Worm (Caenorhabditis elegans) whole organism, young adult: ENCODE data around the gene Y38C1AA.7.
A peak's percentile ranks its signal among the peaks of the same experiment; 100 is the strongest.

ENCODE experiments used
- B0336.3 ChIP-seq: fragments of 200-800 bp; sonication (Bioruptor generic); IDR thresholded peaks from 2 replicates; pipeline ENCODE4 v1.3.6; 2022; ENCODE audit warnings: missing genetic modification characterization, missing compliant biosample characterization
- D2030.7 ChIP-seq: fragments of 200-800 bp; sonication (Bioruptor generic); IDR thresholded peaks from 2 replicates; pipeline ENCODE4 v1.3.6; 2022; ENCODE audit warnings: missing genetic modification reagents, missing genetic modification characterization, missing compliant biosample characterization
- F22D6.2 ChIP-seq: sonication (generic microtip); optimal IDR thresholded peaks from 2 replicates; lab custom pipeline; 2016; ENCODE audit warnings: mild to moderate bottlenecking, missing genetic modification characterization, missing compliant biosample characterization
- F55B11.4 ChIP-seq: sonication (generic microtip); optimal IDR thresholded peaks from 2 replicates; lab custom pipeline; 2016; ENCODE audit warnings: missing compliant biosample characterization, missing genetic modification characterization, borderline replicate concordance; ENCODE audit not compliant: insufficient read depth
- F57A8.1 ChIP-seq: fragments of 200-800 bp; sonication (Bioruptor generic); optimal IDR thresholded peaks from 2 replicates; lab custom pipeline; 2018; ENCODE audit warnings: mild to moderate bottlenecking, missing genetic modification characterization, moderate library complexity, missing compliant biosample characterization
- F57C9.4 ChIP-seq: sonication (generic microtip); optimal IDR thresholded peaks from 2 replicates; lab custom pipeline; 2017; ENCODE audit warnings: mild to moderate bottlenecking, missing genetic modification characterization, missing compliant biosample characterization
- K12H6.12 ChIP-seq: fragments of 200-800 bp; sonication (Bioruptor generic); optimal IDR thresholded peaks from 2 replicates; lab custom pipeline; 2018; ENCODE audit warnings: mild to moderate bottlenecking, missing genetic modification characterization, missing compliant biosample characterization
- T26A5.8 ChIP-seq: sonication (generic microtip); optimal IDR thresholded peaks from 2 replicates; lab custom pipeline; 2016; ENCODE audit warnings: missing genetic modification characterization, missing compliant biosample characterization
- Y53G8AR.9 ChIP-seq: fragments of 200-800 bp; sonication (Bioruptor generic); conservative IDR thresholded peaks from 2 replicates; pipeline ENCODE4 v1.3.6; 2022; ENCODE audit warnings: missing genetic modification reagents, missing genetic modification characterization, missing compliant biosample characterization
- Y95B8A.8 ChIP-seq: fragments of 200-800 bp; sonication (Bioruptor generic); IDR thresholded peaks from 2 replicates; pipeline ENCODE4 v1.3.6; 2022; ENCODE audit warnings: missing genetic modification reagents, missing genetic modification characterization, missing compliant biosample characterization
- attf-5 ChIP-seq: fragments of 200-800 bp; sonication (Bioruptor generic); optimal IDR thresholded peaks from 2 replicates; lab custom pipeline; 2018; ENCODE audit warnings: mild to moderate bottlenecking, missing genetic modification characterization, missing compliant biosample characterization
- cebp-1 ChIP-seq, 2 experiments: fragments of 200-800 bp in 1 of 2; sonication (Bioruptor generic) in 1 of 2; sonication (generic microtip) in 1 of 2; IDR thresholded peaks in 1 of 2; optimal IDR thresholded peaks in 1 of 2; 2 replicates each; pipeline versions ENCODE4 v1.3.6 to Lab custom; 2017 to 2022; ENCODE audit warnings: missing compliant biosample characterization in 2 of 2, missing genetic modification characterization in 2 of 2, mild to moderate bottlenecking in 1 of 2, missing genetic modification reagents in 1 of 2, moderate library complexity in 1 of 2
- ceh-27 ChIP-seq: fragments of 200-800 bp; sonication (Bioruptor generic); optimal IDR thresholded peaks from 2 replicates; lab custom pipeline; 2018; ENCODE audit warnings: mild to moderate bottlenecking, missing genetic modification characterization, moderate library complexity, missing compliant biosample characterization
- dox-1 ChIP-seq: fragments of 200-800 bp; sonication (Bioruptor generic); IDR thresholded peaks from 2 replicates; pipeline ENCODE4 v1.3.6; 2022; ENCODE audit warnings: missing genetic modification reagents, missing genetic modification characterization, missing compliant biosample characterization
- efl-1 ChIP-seq: fragments of 150-350 bp; optimal IDR thresholded peaks from 2 replicates; lab custom pipeline; 2014; ENCODE audit warnings: missing biosample characterization, missing genetic modification reagents, missing genetic modification characterization
- egrh-3 ChIP-seq: fragments of 200-800 bp; sonication (Bioruptor generic); IDR thresholded peaks from 2 replicates; pipeline ENCODE4 v1.3.6; 2022; ENCODE audit warnings: missing genetic modification reagents, missing genetic modification characterization, missing compliant biosample characterization
- hmg-1.2 ChIP-seq: fragments of 200-800 bp; sonication (Bioruptor generic); IDR thresholded peaks from 2 replicates; pipeline ENCODE4 v1.3.6; 2022; ENCODE audit warnings: missing genetic modification reagents, missing genetic modification characterization, missing compliant biosample characterization
- hsf-1 ChIP-seq: fragments of 200-800 bp; sonication (Bioruptor generic); IDR thresholded peaks from 2 replicates; pipeline ENCODE4 v1.3.6; 2022; ENCODE audit warnings: missing genetic modification reagents, missing genetic modification characterization, missing compliant biosample characterization
- let-607 ChIP-seq, 2 experiments: fragments of 200-800 bp in 1 of 2; sonication (Bioruptor generic) in 1 of 2; sonication (generic microtip) in 1 of 2; optimal IDR thresholded peaks; 2 replicates each; lab custom pipeline; 2016 to 2018; ENCODE audit warnings: mild to moderate bottlenecking in 2 of 2, missing compliant biosample characterization in 2 of 2, missing genetic modification characterization in 2 of 2, moderate library complexity in 2 of 2, missing genotype in 1 of 2
- lin-26 ChIP-seq: fragments of 200-800 bp; sonication (Bioruptor generic); IDR thresholded peaks from 2 replicates; pipeline ENCODE4 v1.3.6; 2022; ENCODE audit warnings: missing genetic modification reagents, missing genetic modification characterization, missing compliant biosample characterization
- lin-35 ChIP-seq, 3 experiments: fragments of 150-350 bp in 2 of 3; sonication (generic microtip) in 1 of 3; optimal IDR thresholded peaks; 2 replicates each; lab custom pipeline; 2014 to 2018; ENCODE audit warnings: missing biosample characterization in 3 of 3, missing genetic modification characterization in 3 of 3, missing genetic modification reagents in 3 of 3
- lin-54 ChIP-seq: fragments of 200-800 bp; sonication (Bioruptor generic); optimal IDR thresholded peaks from 2 replicates; lab custom pipeline; 2018; ENCODE audit warnings: mild to moderate bottlenecking, missing genetic modification characterization, missing compliant biosample characterization
- lsl-1 ChIP-seq: fragments of 200-800 bp; sonication (Bioruptor generic); optimal IDR thresholded peaks from 2 replicates; lab custom pipeline; 2018; ENCODE audit warnings: mild to moderate bottlenecking, missing genetic modification characterization, moderate library complexity, missing compliant biosample characterization
- lsy-27 ChIP-seq: sonication (generic microtip); optimal IDR thresholded peaks from 2 replicates; lab custom pipeline; 2017; ENCODE audit warnings: missing genetic modification characterization, mild to moderate bottlenecking, missing compliant biosample characterization, antibody characterized with exemption, missing genotype, borderline replicate concordance; ENCODE audit not compliant: insufficient read depth
- madf-6 ChIP-seq: fragments of 200-800 bp; sonication (Bioruptor generic); IDR thresholded peaks from 2 replicates; pipeline ENCODE4 v1.3.6; 2022; ENCODE audit warnings: missing genetic modification reagents, missing genetic modification characterization, missing compliant biosample characterization
- mcd-1 ChIP-seq: fragments of 200-800 bp; sonication (Bioruptor generic); IDR thresholded peaks from 2 replicates; pipeline ENCODE4 v1.3.6; 2022; ENCODE audit warnings: missing genetic modification reagents, missing genetic modification characterization, missing compliant biosample characterization
- mes-4 ChIP-seq: sonication (generic microtip); optimal IDR thresholded peaks from 2 replicates; lab custom pipeline; 2016; ENCODE audit warnings: missing genotype, missing genetic modification characterization, missing compliant biosample characterization
- nfya-1 ChIP-seq: sonication (generic microtip); optimal IDR thresholded peaks from 2 replicates; lab custom pipeline; 2017; ENCODE audit warnings: antibody characterized with exemption, missing compliant biosample characterization, missing genetic modification characterization, borderline replicate concordance; ENCODE audit not compliant: insufficient read depth
- nfya-2 ChIP-seq: fragments of 200-800 bp; sonication (Bioruptor generic); IDR thresholded peaks from 2 replicates; pipeline ENCODE4 v1.3.6; 2022; ENCODE audit warnings: missing genetic modification reagents, missing genetic modification characterization, missing compliant biosample characterization
- nhr-27 ChIP-seq: fragments of 200-800 bp; sonication (Bioruptor generic); optimal IDR thresholded peaks from 2 replicates; lab custom pipeline; 2018; ENCODE audit warnings: mild to moderate bottlenecking, missing genetic modification characterization, moderate library complexity, missing compliant biosample characterization
- nhr-80 ChIP-seq: sonication (generic microtip); optimal IDR thresholded peaks from 2 replicates; lab custom pipeline; 2016; ENCODE audit warnings: missing genetic modification characterization, missing compliant biosample characterization
- pbrm-1 ChIP-seq: fragments of 200-800 bp; sonication (Bioruptor generic); IDR thresholded peaks from 2 replicates; pipeline ENCODE4 v1.3.6; 2022; ENCODE audit warnings: missing genetic modification reagents, missing genetic modification characterization, missing compliant biosample characterization
- sdz-38 ChIP-seq: sonication (generic microtip); optimal IDR thresholded peaks from 2 replicates; lab custom pipeline; 2016; ENCODE audit warnings: missing genotype, missing genetic modification characterization, missing compliant biosample characterization
- sea-2 ChIP-seq: fragments of 200-800 bp; sonication (Bioruptor generic); IDR thresholded peaks from 2 replicates; pipeline ENCODE4 v1.3.6; 2022; ENCODE audit warnings: missing genetic modification characterization, missing compliant biosample characterization
- snpc-1.3 ChIP-seq: sonication (generic microtip); optimal IDR thresholded peaks from 2 replicates; lab custom pipeline; 2017; ENCODE audit warnings: missing genetic modification characterization, mild to moderate bottlenecking, missing compliant biosample characterization, antibody characterized with exemption, moderate library complexity, missing genotype, missing genetic modification reagents; ENCODE audit not compliant: insufficient read depth
- snpc-4 ChIP-seq, 5 experiments: fragments of 150-350 bp in 1 of 5; sonication (generic microtip) in 4 of 5; optimal IDR thresholded peaks; 2 replicates each; lab custom pipeline; 2014 to 2018; ENCODE audit warnings: missing genetic modification characterization in 5 of 5, missing biosample characterization in 3 of 5, antibody characterized with exemption in 2 of 5, mild to moderate bottlenecking in 2 of 5, missing compliant biosample characterization in 2 of 5, missing genotype in 2 of 5, moderate library complexity in 2 of 5, missing genetic modification reagents in 1 of 5
- somi-1 ChIP-seq: fragments of 200-800 bp; sonication (Bioruptor generic); optimal IDR thresholded peaks from 2 replicates; lab custom pipeline; 2018; ENCODE audit warnings: mild to moderate bottlenecking, missing genetic modification characterization, missing compliant biosample characterization
- tbp1 ChIP-seq: fragments of 200-800 bp; sonication (Bioruptor generic); optimal IDR thresholded peaks from 2 replicates; lab custom pipeline; 2018; ENCODE audit warnings: mild to moderate bottlenecking, missing genetic modification characterization, missing compliant biosample characterization
- tbx-9 ChIP-seq: sonication (generic microtip); optimal IDR thresholded peaks from 2 replicates; lab custom pipeline; 2016; ENCODE audit warnings: borderline replicate concordance, missing genetic modification characterization, inconsistent platforms, missing compliant biosample characterization
- unc-130 ChIP-seq: sonication (generic microtip); optimal IDR thresholded peaks from 2 replicates; lab custom pipeline; 2016; ENCODE audit warnings: missing genetic modification reagents, missing genetic modification characterization, missing compliant biosample characterization
- xnd-1 ChIP-seq: sonication (generic microtip); optimal IDR thresholded peaks from 2 replicates; lab custom pipeline; 2016; ENCODE audit warnings: missing genotype, missing genetic modification reagents, missing genetic modification characterization, missing compliant biosample characterization
- zfh-2 ChIP-seq: fragments of 200-800 bp; sonication (Bioruptor generic); conservative IDR thresholded peaks from 2 replicates; pipeline ENCODE4 v1.3.6; 2022; ENCODE audit warnings: missing genetic modification reagents, missing genetic modification characterization, missing compliant biosample characterization
- ztf-28 ChIP-seq: fragments of 200-800 bp; sonication (Bioruptor generic); IDR thresholded peaks from 2 replicates; pipeline ENCODE4 v1.3.6; 2022; ENCODE audit warnings: missing genetic modification reagents, missing genetic modification characterization, missing compliant biosample characterization

Y38C1AA.7 gene

DNA sequence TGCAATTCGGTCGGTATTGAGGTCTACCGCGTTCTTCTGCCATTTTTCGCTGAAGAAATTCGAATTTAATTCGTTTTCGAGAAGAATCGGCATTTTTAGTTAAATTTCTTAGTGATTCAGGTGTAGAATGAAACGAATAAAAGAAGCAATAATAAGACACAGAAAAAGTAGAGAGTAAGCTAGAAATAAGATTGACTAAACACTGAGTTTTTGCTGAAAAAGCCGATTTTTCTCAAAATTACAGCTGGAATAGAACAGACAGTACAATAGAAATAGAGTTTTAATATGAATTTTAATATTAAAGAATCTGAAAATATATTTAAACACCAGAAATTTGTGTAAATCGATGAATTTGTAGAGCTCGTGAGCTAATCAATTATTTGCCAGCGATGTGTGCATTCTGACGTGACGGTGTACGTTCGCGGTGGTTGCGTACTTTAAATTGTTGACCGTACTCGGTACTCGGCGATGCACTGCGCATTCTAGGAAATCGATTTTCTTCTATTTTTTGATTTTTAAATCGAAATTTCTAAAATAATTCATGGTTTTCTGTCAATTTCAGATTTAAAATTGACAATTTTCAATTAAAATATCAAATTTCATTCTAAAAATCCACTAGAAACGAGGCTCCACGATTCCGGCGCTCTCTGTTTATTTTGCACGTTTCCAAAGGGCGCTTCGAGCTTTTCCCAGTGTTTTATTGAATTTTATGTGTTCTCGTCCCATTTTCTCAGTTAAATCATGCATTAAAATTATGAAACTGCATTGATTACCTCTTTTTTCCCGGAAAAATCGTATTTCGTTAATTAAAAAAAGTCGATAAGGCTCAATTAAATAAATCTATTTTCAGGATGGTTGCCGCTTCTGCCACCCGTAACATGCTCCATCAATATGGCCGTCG lies 32.6 kb upstream of the Y38C1AA.7 start, which contains the start of the genes grld-1 and cox-6C (continued):
- no peak for TF ChIP-seq snpc-4 (GFP tag; optimal IDR thresholded peaks at IDR 0.05; lab: Kevin White, UChicago)
- peak in 2 of 4 experiments; percentile 10 to 52 for TF ChIP-seq snpc-4 (tag; optimal IDR thresholded peaks at IDR 0.05; lab: Kevin White, UChicago)
- TF ChIP-seq xnd-1 (tag; lab: Kevin White, UChicago), result no peak
- TF ChIP-seq mes-4 (tag; lab: Kevin White, UChicago), result no peak
- peak; percentile 47 for TF ChIP-seq lin-54 (GFP tag; lab: Kevin White, UChicago)
- TF ChIP-seq nhr-27 (tag; lab: Kevin White, UChicago), result no peak
- peak; percentile 25 for TF ChIP-seq snpc-1.3 (tag; lab: Kevin White, UChicago)
- TF ChIP-seq F57C9.4 (tag; lab: Kevin White, UChicago), result no peak
- TF ChIP-seq tbp1 (GFP tag; lab: Kevin White, UChicago), result peak; percentile 37
- TF ChIP-seq ztf-28, result no peak
- no peak for TF ChIP-seq let-607 (tag; optimal IDR thresholded peaks at IDR 0.05; lab: Kevin White, UChicago)
- TF ChIP-seq pbrm-1 (GFP tag; lab: Robert Waterston, UW), result no peak
- no peak for TF ChIP-seq T26A5.8
- peak; percentile 47; the same call in 1 of the 2 replicates for TF ChIP-seq mcd-1
- TF ChIP-seq nfya-2 (GFP tag; lab: Robert Waterston, UW), result no peak
- no peak for TF ChIP-seq Y53G8AR.9 (GFP tag; lab: Robert Waterston, UW)
- no peak for TF ChIP-seq sea-2 (GFP tag; lab: Robert Waterston, UW)
- no peak for TF ChIP-seq lsy-27 (tag; lab: Kevin White, UChicago)
- peak in 1 of 3 experiments; percentile 41 for TF ChIP-seq lin-35 (GFP tag; optimal IDR thresholded peaks at IDR 0.05; lab: Kevin White, UChicago)
- TF ChIP-seq somi-1 (GFP tag; lab: Kevin White, UChicago), result no peak
- no peak for TF ChIP-seq unc-130
- no peak for TF ChIP-seq Y95B8A.8 (GFP tag; lab: Robert Waterston, UW)
- peak; percentile 57 for TF ChIP-seq K12H6.12 (tag; lab: Kevin White, UChicago)
- TF ChIP-seq tbx-9 (tag; lab: Kevin White, UChicago), result no peak
- peak; percentile 81 for TF ChIP-seq lsl-1 (GFP tag; lab: Kevin White, UChicago)
- TF ChIP-seq F55B11.4, result no peak

DNA sequence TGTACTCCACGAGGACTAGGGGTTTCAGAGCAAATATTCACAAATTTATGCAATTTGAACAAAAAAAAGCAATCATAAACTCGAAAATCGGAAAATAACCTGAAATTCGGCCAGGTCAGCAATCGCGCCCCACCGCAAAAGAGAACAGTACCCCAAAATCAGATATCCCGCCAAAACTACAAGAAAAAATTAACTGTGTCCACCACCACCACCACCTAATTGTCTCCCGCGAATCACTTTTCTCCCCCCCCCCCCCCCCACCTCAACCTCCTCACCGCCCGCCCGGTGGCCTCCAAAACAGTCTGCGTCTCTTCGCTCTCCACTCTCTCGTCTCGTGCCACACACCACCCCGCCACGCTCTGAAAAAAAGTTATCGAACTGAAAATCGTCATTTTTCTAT lies 30.2 kb upstream of the Y38C1AA.7 start:
- TF ChIP-seq hmg-1.2 (GFP tag; lab: Robert Waterston, UW) (peak; percentile 32; the same call in 1 of the 2 replicates), let-607 (tag; optimal IDR thresholded peaks at IDR 0.05; lab: Kevin White, UChicago) (peak; percentile 30 to 66), lsl-1 (GFP tag; lab: Kevin White, UChicago) (peak; percentile 41), F57A8.1 (no peak), attf-5 (GFP tag; lab: Kevin White, UChicago) (peak; percentile 23), nhr-80 (tag; lab: Kevin White, UChicago) (no peak), F22D6.2 (no peak), egrh-3 (peak; percentile 97), mcd-1 (peak; percentile 64; the same call in 1 of the 2 replicates), cebp-1 (GFP tag; IDR thresholded peaks at IDR 0.05; lab: Robert Waterston, UW) (no peak), cebp-1 (tag; optimal IDR thresholded peaks at IDR 0.05; lab: Kevin White, UChicago) (peak; percentile 10), dox-1 (GFP tag; lab: Robert Waterston, UW) (peak; percentile 46), madf-6 (GFP tag; lab: Robert Waterston, UW) (peak; percentile 68), T26A5.8 (no peak), nfya-1 (tag; lab: Kevin White, UChicago) (no peak), B0336.3 (GFP tag; lab: Robert Waterston, UW) (0 out of 2 replicates have a peak, but pooled peaks have one; percentile 18), hsf-1 (0 out of 2 replicates have a peak, but pooled peaks have one; percentile 27), efl-1 (GFP tag; lab: Kevin White, UChicago) (peak; percentile 28), zfh-2 (GFP tag; lab: Robert Waterston, UW) (peak; percentile 95), D2030.7 (GFP tag; lab: Robert Waterston, UW) (peak; percentile 32; the same call in 1 of the 2 replicates), sdz-38 (tag; lab: Kevin White, UChicago) (no peak), lin-26 (GFP tag; lab: Robert Waterston, UW) (0 out of 2 replicates have a peak, but pooled peaks have one; percentile 12), ceh-27 (GFP tag; lab: Kevin White, UChicago) (no peak)
